Fruit fly (Drosophila melanogaster) Kc167 (cell line): ENCODE results near the gene CG32333.

Experiments used
- Sin3A ChIP-seq: fragments of >200 bp; optimal IDR thresholded peaks from 2 replicates; lab custom pipeline; 2018; ENCODE audit warnings: missing external identifiers
- h ChIP-seq: fragments of >200 bp; optimal IDR thresholded peaks from 3 replicates; lab custom pipeline; 2018; ENCODE audit warnings: missing external identifiers
- insv ChIP-seq: fragments of >200 bp; optimal IDR thresholded peaks from 3 replicates; lab custom pipeline; 2018; ENCODE audit warnings: missing external identifiers
- psq ChIP-seq: fragments of >200 bp; optimal IDR thresholded peaks from 2 replicates; lab custom pipeline; 2017; ENCODE audit warnings: missing external identifiers

- no peak for TF ChIP-seq psq (lab: Kevin White, UChicago)
- TF ChIP-seq insv (lab: Kevin White, UChicago), result no peak
- no peak for TF ChIP-seq h
- no peak for TF ChIP-seq Sin3A (lab: Kevin White, UChicago)
These were observed 6.7 kb upstream of the CG32333 start for dm6 chr3L:1269013-1269412.
